Fruit fly (Drosophila melanogaster): ENCODE results near the gene CG8064.

CG8064 gene

dm6 chr3R:18283441-18283840, at the start of gene CG8064, which contains the start of gene CG14312:
CG8064 (plus strand) TSS chr3R:18283660.
CG14312 (minus strand) TSS chr3R:18283528.
- TF ChIP-seq psq (optimal IDR thresholded peaks at IDR 0.05): no peak
- no peak for TF ChIP-seq Sin3A (optimal IDR thresholded peaks at IDR 0.05)
- TF ChIP-seq ttk (optimal IDR thresholded peaks at IDR 0.05): no peak
- TF ChIP-seq Myc (optimal IDR thresholded peaks at IDR 0.05): no peak
- TF ChIP-seq h (optimal IDR thresholded peaks at IDR 0.05): no peak
- TF ChIP-seq insv (optimal IDR thresholded peaks at IDR 0.05): no peak

dm6 chr3R:18234699-18235257, 48.7 kb upstream of the CG8064 start:
- no peak for TF ChIP-seq insv (optimal IDR thresholded peaks at IDR 0.05)
- TF ChIP-seq ttk (optimal IDR thresholded peaks at IDR 0.05): no peak
- TF ChIP-seq Myc (optimal IDR thresholded peaks at IDR 0.05): no peak
- TF ChIP-seq h (optimal IDR thresholded peaks at IDR 0.05): no peak
- no peak for TF ChIP-seq Sin3A (optimal IDR thresholded peaks at IDR 0.05)
- TF ChIP-seq psq (optimal IDR thresholded peaks at IDR 0.05): no peak

- TF ChIP-seq Myc (optimal IDR thresholded peaks at IDR 0.05): no peak
- TF ChIP-seq psq (optimal IDR thresholded peaks at IDR 0.05): no peak
- no peak for TF ChIP-seq h (optimal IDR thresholded peaks at IDR 0.05)
- TF ChIP-seq Sin3A (optimal IDR thresholded peaks at IDR 0.05): no peak
- TF ChIP-seq insv (optimal IDR thresholded peaks at IDR 0.05): no peak
- TF ChIP-seq ttk (optimal IDR thresholded peaks at IDR 0.05): no peak
Measured at dm6 chr3R:18235879-18236278, 47.6 kb upstream of the CG8064 start, which contains the start of gene repo. repo (plus strand) TSS chr3R:18236192.

dm6 chr3R:18242089-18242955, 41.1 kb upstream of the CG8064 start, which contains the start of the genes CG7156 and 14-3-3epsilon:
CG7156 (minus strand) TSS chr3R:18242159.
14-3-3epsilon (plus strand) TSS chr3R:18242531.
- TF ChIP-seq Myc (optimal IDR thresholded peaks at IDR 0.05) (no peak), insv (optimal IDR thresholded peaks at IDR 0.05) (no peak), Sin3A (optimal IDR thresholded peaks at IDR 0.05) (no peak), h (optimal IDR thresholded peaks at IDR 0.05) (no peak), psq (optimal IDR thresholded peaks at IDR 0.05) (no peak), ttk (optimal IDR thresholded peaks at IDR 0.05) (no peak)

dm6 chr3R:18243000-18243399, 40.5 kb upstream of the CG8064 start:
- no peak for TF ChIP-seq insv (optimal IDR thresholded peaks at IDR 0.05)

dm6 chr3R:18243718-18244170, 39.7 kb upstream of the CG8064 start:
- TF ChIP-seq psq (optimal IDR thresholded peaks at IDR 0.05) (no peak), insv (optimal IDR thresholded peaks at IDR 0.05) (no peak)

- TF ChIP-seq Myc (optimal IDR thresholded peaks at IDR 0.05) (no peak), insv (optimal IDR thresholded peaks at IDR 0.05) (no peak), Sin3A (optimal IDR thresholded peaks at IDR 0.05) (no peak), psq (optimal IDR thresholded peaks at IDR 0.05) (no peak), ttk (optimal IDR thresholded peaks at IDR 0.05) (no peak)
Measured at dm6 chr3R:18244171-18245043, 39.1 kb upstream of the CG8064 start.

dm6 chr3R:18245044-18245596, 38.3 kb upstream of the CG8064 start:
- no peak for TF ChIP-seq insv (optimal IDR thresholded peaks at IDR 0.05)
- no peak for TF ChIP-seq Sin3A (optimal IDR thresholded peaks at IDR 0.05)
- TF ChIP-seq h (optimal IDR thresholded peaks at IDR 0.05): no peak
- TF ChIP-seq psq (optimal IDR thresholded peaks at IDR 0.05): no peak
- no peak for TF ChIP-seq ttk (optimal IDR thresholded peaks at IDR 0.05)
- TF ChIP-seq Myc (optimal IDR thresholded peaks at IDR 0.05): no peak

dm6 chr3R:18246041-18246440, 37.4 kb upstream of the CG8064 start:
- TF ChIP-seq h (optimal IDR thresholded peaks at IDR 0.05): no peak
- no peak for TF ChIP-seq ttk (optimal IDR thresholded peaks at IDR 0.05)
- TF ChIP-seq Myc (optimal IDR thresholded peaks at IDR 0.05): no peak
- TF ChIP-seq insv (optimal IDR thresholded peaks at IDR 0.05): no peak
- TF ChIP-seq Sin3A (optimal IDR thresholded peaks at IDR 0.05): no peak

dm6 chr3R:18249268-18249667, 34.2 kb upstream of the CG8064 start:
- TF ChIP-seq insv (optimal IDR thresholded peaks at IDR 0.05) (no peak), ttk (optimal IDR thresholded peaks at IDR 0.05) (no peak), Myc (optimal IDR thresholded peaks at IDR 0.05) (no peak), Sin3A (optimal IDR thresholded peaks at IDR 0.05) (no peak), h (optimal IDR thresholded peaks at IDR 0.05) (no peak), psq (optimal IDR thresholded peaks at IDR 0.05) (no peak)

dm6 chr3R:18250815-18251214, 32.6 kb upstream of the CG8064 start, which contains the start of gene CG18598:
CG18598 (plus strand) TSS chr3R:18251115.
- TF ChIP-seq insv (optimal IDR thresholded peaks at IDR 0.05): no peak
- TF ChIP-seq Sin3A (optimal IDR thresholded peaks at IDR 0.05): no peak
- no peak for TF ChIP-seq Myc (optimal IDR thresholded peaks at IDR 0.05)
- no peak for TF ChIP-seq psq (optimal IDR thresholded peaks at IDR 0.05)
- no peak for TF ChIP-seq ttk (optimal IDR thresholded peaks at IDR 0.05)
- TF ChIP-seq h (optimal IDR thresholded peaks at IDR 0.05): no peak

All from Kc167 (cell line).